Worm (Caenorhabditis elegans) whole organism, L4 larva: ENCODE measurements around the gene T16G1.18.

ENCODE experiments used
- lir-3 ChIP-seq: sonication (generic microtip); optimal IDR thresholded peaks from 2 replicates; lab custom pipeline; 2016; ENCODE audit warnings: mild to moderate bottlenecking, missing genetic modification characterization, missing compliant biosample characterization
- nhr-11 ChIP-seq: fragments of 150-350 bp; optimal IDR thresholded peaks from 2 replicates; lab custom pipeline; 2014; ENCODE audit warnings: missing biosample characterization, missing genetic modification characterization
- nhr-237 ChIP-seq: sonication (generic microtip); optimal IDR thresholded peaks from 2 replicates; lab custom pipeline; 2017; ENCODE audit warnings: missing biosample characterization, missing genetic modification characterization
- tag-97 ChIP-seq: fragments of 200-800 bp; sonication (Bioruptor generic); IDR thresholded peaks from 2 replicates; pipeline ENCODE4 v1.3.6; 2022; ENCODE audit warnings: missing genetic modification characterization, missing compliant biosample characterization

ce11 chrV:12905074-12905473 lies 46.0 kb upstream of the T16G1.18 start, which contains the start of gene ttr-28:
- TF ChIP-seq nhr-11 (tag; lab: Kevin White, UChicago) (no peak), lir-3 (no peak), nhr-237 (tag; lab: Kevin White, UChicago) (no peak), tag-97 (GFP tag; lab: Robert Waterston, UW) (no peak)
